Fruit fly (Drosophila melanogaster) Kc167 (cell line): ENCODE measurements around the gene ATPsynC.

Experiments
- Myc ChIP-seq: fragments of >200 bp; optimal IDR thresholded peaks from 2 replicates; lab custom pipeline; 2017; ENCODE audit warnings: missing external identifiers
- Sin3A ChIP-seq: fragments of >200 bp; optimal IDR thresholded peaks from 2 replicates; lab custom pipeline; 2018; ENCODE audit warnings: missing external identifiers
- h ChIP-seq: fragments of >200 bp; optimal IDR thresholded peaks from 3 replicates; lab custom pipeline; 2018; ENCODE audit warnings: missing external identifiers
- insv ChIP-seq: fragments of >200 bp; optimal IDR thresholded peaks from 3 replicates; lab custom pipeline; 2018; ENCODE audit warnings: missing external identifiers
- psq ChIP-seq: fragments of >200 bp; optimal IDR thresholded peaks from 2 replicates; lab custom pipeline; 2017; ENCODE audit warnings: missing external identifiers
- ttk ChIP-seq: sonication (Bioruptor generic); optimal IDR thresholded peaks from 2 replicates; lab custom pipeline; 2017; ENCODE audit warnings: missing external identifiers

DNA sequence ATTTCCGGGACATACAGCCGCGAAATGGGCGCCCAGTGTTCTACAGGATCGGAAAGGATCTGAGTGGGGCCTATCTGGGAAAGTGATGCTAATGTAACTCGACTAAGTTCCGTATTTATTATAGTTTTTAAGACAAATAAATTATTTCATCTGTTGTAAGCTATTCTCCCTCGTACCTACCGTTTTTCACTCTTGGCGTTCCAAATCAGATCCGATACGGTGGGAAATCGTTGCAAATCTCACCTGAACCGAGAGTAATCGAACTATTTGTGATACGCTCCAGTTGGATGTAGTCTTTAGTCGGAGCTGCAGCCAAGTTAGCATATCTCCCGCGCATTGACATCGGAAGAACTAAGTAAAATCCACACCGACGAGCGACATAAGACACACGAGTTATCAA, 40.5 kb upstream of the ATPsynC start, which contains the start of gene CAH16:
- no peak for TF ChIP-seq insv (lab: Kevin White, UChicago)
- TF ChIP-seq Sin3A (lab: Kevin White, UChicago): no peak
- no peak for TF ChIP-seq ttk (lab: Kevin White, UChicago)
- no peak for TF ChIP-seq psq (lab: Kevin White, UChicago)
- TF ChIP-seq Myc: no peak
- no peak for TF ChIP-seq h (lab: Kevin White, UChicago)
